Fruit fly (Drosophila melanogaster) whole organism, prepupa: ENCODE measurements around the gene SP555.

Source experiments
- Blimp-1 ChIP-seq: fragments of 200-800 bp; sonication (Bioruptor generic); optimal IDR thresholded peaks from 3 replicates; lab custom pipeline; 2017; ENCODE audit warnings: missing biosample characterization, missing genetic modification characterization, mild to moderate bottlenecking, moderate library complexity, missing genetic modification reagents
- CG10631 ChIP-seq: fragments of 200-800 bp; sonication (Bioruptor generic); optimal IDR thresholded peaks from 2 replicates; lab custom pipeline; 2016; ENCODE audit warnings: missing biosample characterization, missing genetic modification characterization
- CG10669 ChIP-seq: fragments of 200-800 bp; sonication (Bioruptor generic); optimal IDR thresholded peaks from 3 replicates; lab custom pipeline; 2018; ENCODE audit warnings: missing biosample characterization, mild to moderate bottlenecking, missing genetic modification characterization, moderate library complexity
- CG11294 ChIP-seq: fragments of 200-800 bp; sonication (Bioruptor generic); IDR thresholded peaks from 2 replicates; pipeline ENCODE4 v1.3.6; 2022; ENCODE audit warnings: missing biosample characterization, missing genetic modification characterization
- CG11762 ChIP-seq: fragments of 200-800 bp; sonication (Bioruptor generic); optimal IDR thresholded peaks from 3 replicates; lab custom pipeline; 2016; ENCODE audit warnings: missing biosample characterization, missing genetic modification characterization; ENCODE audit not compliant: insufficient read depth
- CG11902 ChIP-seq: fragments of 200-800 bp; sonication (Bioruptor generic); optimal IDR thresholded peaks from 3 replicates; lab custom pipeline; 2016; ENCODE audit warnings: missing biosample characterization, missing genetic modification characterization
- CG15336 ChIP-seq: fragments of 200-800 bp; sonication (Bioruptor generic); IDR thresholded peaks from 2 replicates; pipeline ENCODE4 v1.3.6; 2022; ENCODE audit warnings: missing biosample characterization, missing genetic modification characterization
- CG16779 ChIP-seq: fragments of 200-800 bp; sonication (Bioruptor generic); optimal IDR thresholded peaks from 3 replicates; lab custom pipeline; 2017; ENCODE audit warnings: missing biosample characterization, mild to moderate bottlenecking, missing genetic modification characterization
- CG3032 ChIP-seq: fragments of 200-800 bp; optimal IDR thresholded peaks from 2 replicates; lab custom pipeline; 2019; ENCODE audit warnings: missing biosample characterization, mild to moderate bottlenecking, missing genetic modification characterization, moderate library complexity
- CG31627 ChIP-seq: fragments of 200-800 bp; sonication (Bioruptor generic); optimal IDR thresholded peaks from 3 replicates; lab custom pipeline; 2016; ENCODE audit warnings: missing biosample characterization, missing genetic modification characterization
- CG32006 ChIP-seq: fragments of 200-800 bp; sonication (Bioruptor generic); optimal IDR thresholded peaks from 3 replicates; lab custom pipeline; 2017; ENCODE audit warnings: missing biosample characterization, mild to moderate bottlenecking, missing genetic modification characterization
- CG34406 ChIP-seq: fragments of 200-800 bp; sonication (Bioruptor generic); optimal IDR thresholded peaks from 3 replicates; lab custom pipeline; 2016; ENCODE audit warnings: missing biosample characterization, missing genetic modification characterization
- CG3919 ChIP-seq: fragments of 200-800 bp; sonication (Bioruptor generic); optimal IDR thresholded peaks from 3 replicates; lab custom pipeline; 2016; ENCODE audit warnings: missing biosample characterization, missing genetic modification characterization
- CG4318 ChIP-seq: fragments of 200-800 bp; sonication (Bioruptor generic); optimal IDR thresholded peaks from 3 replicates; lab custom pipeline; 2017; ENCODE audit warnings: missing biosample characterization, mild to moderate bottlenecking, missing genetic modification characterization
- CG6163 ChIP-seq: fragments of 200-800 bp; sonication (Bioruptor generic); IDR thresholded peaks from 3 replicates; pipeline ENCODE4 v1.3.6; 2022; ENCODE audit warnings: missing biosample characterization, missing genetic modification characterization
- CG6276 ChIP-seq: fragments of 200-800 bp; sonication (Bioruptor generic); optimal IDR thresholded peaks from 2 replicates; lab custom pipeline; 2017; ENCODE audit warnings: missing biosample characterization, mild to moderate bottlenecking, missing genetic modification characterization
- CG6792 ChIP-seq: fragments of 200-800 bp; sonication (Bioruptor generic); optimal IDR thresholded peaks from 3 replicates; lab custom pipeline; 2016; ENCODE audit warnings: missing biosample characterization, missing genetic modification characterization
- CG6808 ChIP-seq: fragments of 200-800 bp; sonication (Bioruptor generic); optimal IDR thresholded peaks from 3 replicates; lab custom pipeline; 2017; ENCODE audit warnings: missing biosample characterization, missing genetic modification characterization, mild to moderate bottlenecking, moderate library complexity, missing genetic modification reagents
- CG6854 ChIP-seq: fragments of 200-800 bp; sonication (Bioruptor generic); optimal IDR thresholded peaks from 2 replicates; lab custom pipeline; 2017; ENCODE audit warnings: missing biosample characterization, mild to moderate bottlenecking, missing genetic modification characterization
- CG7368 ChIP-seq: fragments of 200-800 bp; sonication (Bioruptor generic); optimal IDR thresholded peaks from 3 replicates; lab custom pipeline; 2016; ENCODE audit warnings: missing biosample characterization, missing genetic modification characterization
- CG8119 ChIP-seq: fragments of 200-800 bp; sonication (Bioruptor generic); IDR thresholded peaks from 3 replicates; pipeline ENCODE4 v1.3.6; 2022; ENCODE audit warnings: missing biosample characterization, missing genetic modification characterization
- CG8319 ChIP-seq: fragments of 200-800 bp; sonication (Bioruptor generic); optimal IDR thresholded peaks from 3 replicates; lab custom pipeline; 2016; ENCODE audit warnings: missing biosample characterization, missing genetic modification characterization
- CG8632 ChIP-seq: fragments of 200-800 bp; sonication (Bioruptor generic); optimal IDR thresholded peaks from 3 replicates; lab custom pipeline; 2016; ENCODE audit warnings: missing biosample characterization, missing genetic modification characterization
- CG9139 ChIP-seq: fragments of 200-800 bp; sonication (Bioruptor generic); optimal IDR thresholded peaks from 3 replicates; lab custom pipeline; 2017; ENCODE audit warnings: missing biosample characterization, mild to moderate bottlenecking, missing genetic modification characterization
- Eip75B ChIP-seq: fragments of 200-800 bp; sonication (Bioruptor generic); optimal IDR thresholded peaks from 3 replicates; lab custom pipeline; 2016; ENCODE audit warnings: missing biosample characterization, missing genetic modification characterization
- Eip78C ChIP-seq: fragments of 200-800 bp; sonication (Bioruptor generic); peaks from one replicate; lab custom pipeline; 2016; ENCODE audit warnings: missing biosample characterization, missing genetic modification characterization
- Ets21C ChIP-seq: fragments of 200-800 bp; sonication (Bioruptor generic); optimal IDR thresholded peaks from 3 replicates; lab custom pipeline; 2016; ENCODE audit warnings: missing biosample characterization, missing genetic modification characterization
- Gug ChIP-seq: fragments of 200-800 bp; sonication (Bioruptor generic); IDR thresholded peaks from 2 replicates; pipeline ENCODE4 v1.3.6; 2022; ENCODE audit warnings: missing biosample characterization, missing genetic modification characterization
- Hr39 ChIP-seq: fragments of 200-800 bp; sonication (Bioruptor generic); optimal IDR thresholded peaks from 2 replicates; lab custom pipeline; 2016; ENCODE audit warnings: missing biosample characterization, missing genetic modification characterization
- Hr4 ChIP-seq: fragments of 200-800 bp; sonication (Bioruptor generic); optimal IDR thresholded peaks from 3 replicates; lab custom pipeline; 2016; ENCODE audit warnings: missing biosample characterization, missing genetic modification characterization
- Lpt ChIP-seq: fragments of 200-800 bp; sonication (Bioruptor generic); optimal IDR thresholded peaks from 3 replicates; lab custom pipeline; 2016; ENCODE audit warnings: missing biosample characterization, missing genetic modification characterization
- Met ChIP-seq: fragments of 200-800 bp; sonication (Bioruptor generic); optimal IDR thresholded peaks from 3 replicates; lab custom pipeline; 2016; ENCODE audit warnings: missing biosample characterization, missing genetic modification characterization
- Sox102F ChIP-seq: fragments of 200-800 bp; sonication (Bioruptor generic); optimal IDR thresholded peaks from 2 replicates; lab custom pipeline; 2016; ENCODE audit warnings: missing biosample characterization, mild to moderate bottlenecking, missing genetic modification characterization
- Sox14 ChIP-seq: fragments of 200-800 bp; sonication (Bioruptor generic); optimal IDR thresholded peaks from 3 replicates; lab custom pipeline; 2016; ENCODE audit warnings: missing biosample characterization, missing genetic modification characterization
- Sox15 ChIP-seq: fragments of 200-800 bp; sonication (Bioruptor generic); optimal IDR thresholded peaks from 3 replicates; lab custom pipeline; 2016; ENCODE audit warnings: missing biosample characterization, missing genetic modification characterization
- achi ChIP-seq: fragments of 200-800 bp; sonication (Bioruptor generic); optimal IDR thresholded peaks from 3 replicates; lab custom pipeline; 2016; ENCODE audit warnings: missing biosample characterization, missing genetic modification characterization
- acj6 ChIP-seq: fragments of 200-800 bp; sonication (Bioruptor generic); optimal IDR thresholded peaks from 3 replicates; lab custom pipeline; 2016; ENCODE audit warnings: missing biosample characterization, missing genetic modification characterization
- cyc ChIP-seq: fragments of 200-800 bp; sonication (Bioruptor generic); optimal IDR thresholded peaks from 3 replicates; lab custom pipeline; 2016; ENCODE audit warnings: missing biosample characterization, missing genetic modification characterization
- dac ChIP-seq: fragments of 200-800 bp; sonication (Bioruptor generic); optimal IDR thresholded peaks from 2 replicates; lab custom pipeline; 2017; ENCODE audit warnings: missing biosample characterization, mild to moderate bottlenecking, missing genetic modification characterization
- dsx ChIP-seq: fragments of 200-800 bp; optimal IDR thresholded peaks from 3 replicates; lab custom pipeline; 2019; ENCODE audit warnings: missing biosample characterization, mild to moderate bottlenecking, missing genetic modification characterization, moderate library complexity; ENCODE audit not compliant: poor library complexity, severe bottlenecking
- eg ChIP-seq: fragments of 200-800 bp; sonication (Bioruptor generic); IDR thresholded peaks from 3 replicates; pipeline ENCODE4 v1.3.6; 2022; ENCODE audit warnings: missing biosample characterization, missing genetic modification characterization
- esn ChIP-seq: fragments of 200-800 bp; sonication (Bioruptor generic); optimal IDR thresholded peaks from 2 replicates; lab custom pipeline; 2016; ENCODE audit warnings: missing biosample characterization, mild to moderate bottlenecking, missing genetic modification characterization, moderate library complexity
- fd59A ChIP-seq: fragments of 200-800 bp; sonication (Bioruptor generic); optimal IDR thresholded peaks from 2 replicates; lab custom pipeline; 2017; ENCODE audit warnings: missing biosample characterization, mild to moderate bottlenecking, missing genetic modification characterization, missing genetic modification reagents
- fd85E ChIP-seq: fragments of 200-800 bp; sonication (Bioruptor generic); optimal IDR thresholded peaks from 3 replicates; lab custom pipeline; 2016; ENCODE audit warnings: missing biosample characterization, missing genetic modification characterization
- fkh ChIP-seq: fragments of 200-800 bp; sonication (Bioruptor generic); optimal IDR thresholded peaks from 3 replicates; lab custom pipeline; 2017; ENCODE audit warnings: missing biosample characterization, mild to moderate bottlenecking, missing genetic modification characterization, moderate library complexity
- net ChIP-seq: fragments of 200-800 bp; sonication (Bioruptor generic); optimal IDR thresholded peaks from 3 replicates; lab custom pipeline; 2016; ENCODE audit warnings: missing biosample characterization, missing genetic modification characterization
- spab ChIP-seq: fragments of 200-800 bp; sonication (Bioruptor generic); optimal IDR thresholded peaks from 2 replicates; lab custom pipeline; 2017; ENCODE audit warnings: missing biosample characterization, mild to moderate bottlenecking, missing genetic modification characterization, missing genetic modification reagents
- svp ChIP-seq: fragments of 200-800 bp; sonication (Bioruptor generic); peaks from one replicate; lab custom pipeline; 2016; ENCODE audit warnings: missing biosample characterization, missing genetic modification characterization
- vri ChIP-seq: fragments of 200-800 bp; sonication (Bioruptor generic); optimal IDR thresholded peaks from 3 replicates; lab custom pipeline; 2016; ENCODE audit warnings: missing biosample characterization, mild to moderate bottlenecking, missing genetic modification characterization

The SP555 gene

dm6 chr2L:5007256-5007655 lies 30.3 kb upstream of the SP555 start (continued):
- TF ChIP-seq CG10631 (no peak), Sox14 (GFP tag; lab: Kevin White, UChicago) (no peak), CG6808 (GFP tag; lab: Kevin White, UChicago) (no peak)

dm6 chr2L:5009306-5010030 lies 28.0 kb upstream of the SP555 start, which contains the start of gene Rtnl1:
TSS of gene Rtnl1 (minus strand) at chr2L:5009720.
- TF ChIP-seq svp (GFP tag; lab: Kevin White, UChicago): no peak
- TF ChIP-seq spab (GFP tag; lab: Kevin White, UChicago): no peak
- TF ChIP-seq fkh (GFP tag; lab: Kevin White, UChicago): no peak
- TF ChIP-seq CG3032 (tag; lab: Kevin White, UChicago): peak; percentile 17
- TF ChIP-seq Hr39 (GFP tag; lab: Kevin White, UChicago): no peak
- no peak for TF ChIP-seq CG6792 (GFP tag; lab: Kevin White, UChicago)
- TF ChIP-seq achi (GFP tag; lab: Kevin White, UChicago): no peak
- no peak for TF ChIP-seq CG34406 (GFP tag; lab: Kevin White, UChicago)
- TF ChIP-seq Blimp-1 (GFP tag; lab: Kevin White, UChicago): no peak
- TF ChIP-seq eg (GFP tag; lab: Robert Waterston, UW): no peak
- TF ChIP-seq CG11762 (GFP tag; lab: Kevin White, UChicago): no peak
- no peak for TF ChIP-seq CG9139 (GFP tag; lab: Kevin White, UChicago)
- TF ChIP-seq CG15336: 0 out of 2 replicates have a peak, but pooled peaks have one; percentile 14
- no peak for TF ChIP-seq Eip75B (GFP tag; lab: Kevin White, UChicago)
- TF ChIP-seq CG8319 (GFP tag; lab: Kevin White, UChicago): no peak
- TF ChIP-seq CG8632 (GFP tag; lab: Kevin White, UChicago): no peak
- no peak for TF ChIP-seq Met (GFP tag; lab: Kevin White, UChicago)
- no peak for TF ChIP-seq CG10669
- TF ChIP-seq CG6854: peak; percentile 54
- no peak for TF ChIP-seq net (GFP tag; lab: Kevin White, UChicago)
- no peak for TF ChIP-seq CG4318 (GFP tag; lab: Kevin White, UChicago)
- no peak for TF ChIP-seq Sox15
- TF ChIP-seq CG32006 (GFP tag; lab: Kevin White, UChicago): no peak
- peak; percentile 21 for TF ChIP-seq CG3919
- TF ChIP-seq dac: no peak
- TF ChIP-seq CG8119 (GFP tag; lab: Robert Waterston, UW): no peak
- TF ChIP-seq Gug (GFP tag; lab: Robert Waterston, UW): no peak
- TF ChIP-seq fd85E (GFP tag; lab: Kevin White, UChicago): no peak
- no peak for TF ChIP-seq cyc (GFP tag; lab: Kevin White, UChicago)
- no peak for TF ChIP-seq fd59A (GFP tag; lab: Kevin White, UChicago)
- peak; percentile 1 for TF ChIP-seq CG16779
- TF ChIP-seq Sox14 (GFP tag; lab: Kevin White, UChicago): peak; percentile 23
- no peak for TF ChIP-seq CG6163 (GFP tag; lab: Robert Waterston, UW)
- no peak for TF ChIP-seq CG6808 (GFP tag; lab: Kevin White, UChicago)
- TF ChIP-seq esn (GFP tag; lab: Kevin White, UChicago): peak; percentile 54
- no peak for TF ChIP-seq CG11294 (GFP tag; lab: Robert Waterston, UW)
- no peak for TF ChIP-seq Hr4
- TF ChIP-seq Ets21C: no peak
- no peak for TF ChIP-seq CG6276 (GFP tag; lab: Kevin White, UChicago)
- no peak for TF ChIP-seq Sox102F (GFP tag; lab: Kevin White, UChicago)
- TF ChIP-seq acj6 (GFP tag; lab: Kevin White, UChicago): no peak
- peak; percentile 30 for TF ChIP-seq vri
- TF ChIP-seq Lpt (GFP tag; lab: Kevin White, UChicago): no peak
- TF ChIP-seq CG11902 (GFP tag; lab: Kevin White, UChicago): no peak
- TF ChIP-seq dsx (GFP tag; lab: Kevin White, UChicago): peak; percentile 4
- TF ChIP-seq CG7368 (GFP tag; lab: Kevin White, UChicago): no peak
- TF ChIP-seq Eip78C (GFP tag; lab: Kevin White, UChicago): peak; percentile 79
- TF ChIP-seq CG31627 (GFP tag; lab: Kevin White, UChicago): no peak
